Fruit fly (Drosophila melanogaster): Measurements from ENCODE around the gene CG8675.

dm6 chrX:17207865-17208486 is 41.3 kb downstream of the CG8675 start, which contains the start of gene CG32563:
- TF ChIP-seq Dll (optimal IDR thresholded peaks at IDR 0.05), result no peak
- TF ChIP-seq usp (GFP tag; optimal IDR thresholded peaks at IDR 0.05), result no peak
- TF ChIP-seq pan (optimal IDR thresholded peaks at IDR 0.05), result no peak
- no peak for TF ChIP-seq psq (optimal IDR thresholded peaks at IDR 0.05)
